Fruit fly (Drosophila melanogaster): ENCODE measurements around the gene CG14275.

The CG14275 gene

DNA sequence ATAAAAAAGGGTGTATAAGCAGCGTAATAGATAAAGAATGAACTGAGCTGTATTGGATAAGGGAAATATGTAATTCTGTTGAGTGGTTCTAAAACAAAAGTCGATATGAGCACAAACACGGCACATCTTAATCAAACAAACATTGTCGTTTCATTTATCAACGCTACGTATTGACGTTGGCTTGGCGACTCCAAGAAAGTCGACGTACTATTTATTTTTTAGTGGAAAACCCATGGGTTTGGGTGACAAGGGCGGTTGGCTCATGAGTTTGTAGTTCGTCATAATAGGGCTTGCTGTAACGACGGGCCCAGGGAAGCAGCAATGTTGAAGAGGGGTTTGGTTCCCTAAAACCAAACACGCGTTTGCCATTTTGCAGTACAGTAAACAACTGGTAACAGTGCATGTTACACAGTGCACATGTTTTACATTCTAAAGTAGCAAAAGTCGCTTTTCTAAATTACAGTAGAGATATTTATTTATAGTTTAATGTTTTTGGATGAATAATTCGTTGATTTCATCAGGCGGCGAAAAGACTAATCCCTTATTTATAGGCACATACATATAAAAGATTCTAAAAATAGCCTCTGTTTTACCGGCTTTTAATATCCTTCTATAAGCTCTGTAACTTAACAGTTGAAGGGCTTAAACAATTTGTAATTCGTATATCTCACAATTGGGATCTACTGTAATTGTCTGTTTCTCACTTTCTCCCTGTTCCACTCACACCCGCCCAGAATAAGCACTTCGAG lies 34.1 kb downstream of the CG14275 start (continued):
- TF ChIP-seq lov (optimal IDR thresholded peaks at IDR 0.05) (no peak), lov (GFP tag; IDR thresholded peaks at IDR 0.05) (no peak), nmo (GFP tag; optimal IDR thresholded peaks at IDR 0.05) (peak; percentile 46), Optix (GFP tag; IDR thresholded peaks at IDR 0.05) (no peak), CG3065 (GFP tag; optimal IDR thresholded peaks at IDR 0.05) (no peak), ranshi (GFP tag; IDR thresholded peaks at IDR 0.05) (no peak), CG3726 (GFP tag; IDR thresholded peaks at IDR 0.05) (no peak), CG5953 (GFP tag; IDR thresholded peaks at IDR 0.05) (no peak), fd64A (GFP tag; optimal IDR thresholded peaks at IDR 0.05) (peak; percentile 62), Vsx1 (GFP tag; optimal IDR thresholded peaks at IDR 0.05) (no peak), CG12391 (tag; optimal IDR thresholded peaks at IDR 0.05) (no peak), CG18764 (GFP tag; optimal IDR thresholded peaks at IDR 0.05) (no peak), lbe (GFP tag; optimal IDR thresholded peaks at IDR 0.05) (peak; percentile 26), ab (GFP tag; optimal IDR thresholded peaks at IDR 0.05) (no peak), Pdp1 (GFP tag; optimal IDR thresholded peaks at IDR 0.05) (peak in 1 of 2 experiments; percentile 11), wdn (GFP tag; IDR thresholded peaks at IDR 0.05) (no peak), CG8089 (GFP tag; optimal IDR thresholded peaks at IDR 0.05) (no peak), D19A (tag; optimal IDR thresholded peaks at IDR 0.05) (no peak), CG4328 (GFP tag; optimal IDR thresholded peaks at IDR 0.05) (peak; percentile 1), CG17328 (GFP tag; IDR thresholded peaks at IDR 0.05) (no peak), CG13123 (GFP tag; optimal IDR thresholded peaks at IDR 0.05) (no peak), CG6791 (GFP tag; IDR thresholded peaks at IDR 0.05; ENCODE audit: partially characterized antibody) (no peak), row (GFP tag; IDR thresholded peaks at IDR 0.05) (peak; percentile 41; the same call in 2 of the 3 replicates), CG32532 (GFP tag; IDR thresholded peaks at IDR 0.05) (peak; percentile 28; the same call in 1 of the 2 replicates), onecut (GFP tag; IDR thresholded peaks at IDR 0.05) (no peak), CG16815 (GFP tag; optimal IDR thresholded peaks at IDR 0.05) (peak; percentile 20), CG10654 (GFP tag; optimal IDR thresholded peaks at IDR 0.05) (no peak), B-H2 (GFP tag; optimal IDR thresholded peaks at IDR 0.05) (no peak), CG8924 (tag; optimal IDR thresholded peaks at IDR 0.05) (peak; percentile 20), fd96Cb (tag; optimal IDR thresholded peaks at IDR 0.05) (peak; percentile 27), CG31365 (tag; optimal IDR thresholded peaks at IDR 0.05) (no peak), gro (GFP tag; optimal IDR thresholded peaks at IDR 0.05) (no peak), zfh2 (GFP tag; optimal IDR thresholded peaks at IDR 0.05) (peak; percentile 27), Mrtf (GFP tag; IDR thresholded peaks at IDR 0.05) (no peak), Usf (GFP tag; optimal IDR thresholded peaks at IDR 0.05) (no peak), CG7987 (GFP tag; optimal IDR thresholded peaks at IDR 0.05) (peak; percentile 2), CG30403 (GFP tag; optimal IDR thresholded peaks at IDR 0.05) (peak; percentile 40), CG17385 (GFP tag; optimal IDR thresholded peaks at IDR 0.05) (peak; percentile 10), CG16779 (GFP tag; IDR thresholded peaks at IDR 0.05) (no peak), CG8290 (GFP tag; optimal IDR thresholded peaks at IDR 0.05) (no peak), CG8290 (tag; optimal IDR thresholded peaks at IDR 0.05) (no peak), sisA (GFP tag; IDR thresholded peaks at IDR 0.05) (peak; percentile 44; the same call in 1 of the 2 replicates), ase (GFP tag; IDR thresholded peaks at IDR 0.05) (0 out of 3 replicates have a peak, but pooled peaks have one; percentile 14), CG9727 (GFP tag; optimal IDR thresholded peaks at IDR 0.05) (peak; percentile 45), amos (GFP tag; IDR thresholded peaks at IDR 0.05; ENCODE audit: partially characterized antibody) (no peak), CG3281 (GFP tag; optimal IDR thresholded peaks at IDR 0.05) (peak; percentile 39), toy (GFP tag; IDR thresholded peaks at IDR 0.05) (no peak), Ssrp (tag; optimal IDR thresholded peaks at IDR 0.05) (peak; percentile 17), Hsf (GFP tag; optimal IDR thresholded peaks at IDR 0.05) (peak; percentile 21), kni (GFP tag; optimal IDR thresholded peaks at IDR 0.05) (peak; percentile 46), CG2712 (tag; optimal IDR thresholded peaks at IDR 0.05) (peak; percentile 59)

Measured in whole organism, embryonic.